Fruit fly (Drosophila melanogaster) whole organism, embryonic: ENCODE data around the gene CG7945.
A peak's percentile ranks its signal among the peaks of the same experiment; 100 is the strongest.

ENCODE experiments used
- Ets65A ChIP-seq: fragments of 200-800 bp; sonication (Bioruptor generic); peaks from one replicate; lab custom pipeline; 2016; ENCODE audit warnings: missing biosample characterization, missing genetic modification characterization
- Sox102F ChIP-seq: fragments of 200-800 bp; sonication (Bioruptor generic); optimal IDR thresholded peaks from 2 replicates; lab custom pipeline; 2018; ENCODE audit warnings: missing biosample characterization, mild to moderate bottlenecking, missing genetic modification characterization, moderate library complexity
- fru ChIP-seq: fragments of >200 bp; optimal IDR thresholded peaks from 2 replicates; lab custom pipeline; 2017
- vnd ChIP-seq: fragments of 200-800 bp; sonication (Bioruptor generic); IDR thresholded peaks from 3 replicates; pipeline ENCODE4 v1.3.6; 2022; ENCODE audit warnings: missing biosample characterization, missing genetic modification characterization; ENCODE audit not compliant: partially characterized antibody

- no peak for TF ChIP-seq vnd (GFP tag; lab: Robert Waterston, UW)
- no peak for TF ChIP-seq fru
- peak; percentile 85 for TF ChIP-seq Ets65A (GFP tag; lab: Kevin White, UChicago)
- TF ChIP-seq Sox102F, result peak; percentile 58
Observed at dm6 chr3L:15533402-15534129, 9.6 kb upstream of the CG7945 start.
